Fruit fly (Drosophila melanogaster): Measurements from ENCODE around the gene CG13698.

DNA sequence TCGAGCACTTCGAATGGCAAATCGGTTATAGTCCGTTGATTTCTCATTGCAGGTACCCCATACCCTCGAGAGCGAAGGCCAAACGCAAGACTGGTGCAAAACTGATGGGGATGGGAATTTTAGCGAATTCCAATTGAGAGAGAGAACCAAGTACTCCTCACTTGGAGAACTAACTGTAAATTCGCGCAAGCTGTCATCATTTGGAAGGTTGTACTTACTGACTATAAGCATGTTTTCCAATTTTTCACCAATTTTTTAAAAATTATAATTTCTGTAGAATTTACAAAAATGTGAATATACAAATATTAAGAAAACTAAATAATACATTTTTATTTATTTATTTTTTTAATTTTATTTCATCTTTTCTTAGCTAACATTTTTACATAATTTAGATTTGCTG lies 33.9 kb downstream of the CG13698 start, which contains the start of gene CG44005:
- no peak for TF ChIP-seq Blimp-1 (GFP tag; optimal IDR thresholded peaks at IDR 0.05)
- no peak for TF ChIP-seq CG31627 (GFP tag; optimal IDR thresholded peaks at IDR 0.05)
- TF ChIP-seq CG11902 (GFP tag; optimal IDR thresholded peaks at IDR 0.05): no peak
- no peak for TF ChIP-seq Hr38 (GFP tag; optimal IDR thresholded peaks at IDR 0.05)
- TF ChIP-seq CG3919 (GFP tag; optimal IDR thresholded peaks at IDR 0.05): no peak

Data from whole organism, prepupa.